Worm (Caenorhabditis elegans): ENCODE results near the gene T10C6.16.
"Not testable (repeated sequence)": the region's sequence is repeated elsewhere in the genome, so short reads cannot be mapped to it uniquely, and the experiment has no call there.

Gene T10C6.16

ce11 chrV:16047508-16047907, 14.7 kb upstream of the T10C6.16 start, which contains the start of gene str-198:
Gene str-198 (plus strand): TSS chrV:16047808.
- no peak for TF ChIP-seq him-1 (tag; optimal IDR thresholded peaks at IDR 0.05)
- TF ChIP-seq dao-5 (tag; optimal IDR thresholded peaks at IDR 0.05) = no peak

- no peak for TF ChIP-seq W03F9.2 (tag; optimal IDR thresholded peaks at IDR 0.05)
- TF ChIP-seq dao-5 (tag; optimal IDR thresholded peaks at IDR 0.05) = no peak
- TF ChIP-seq him-1 (tag; optimal IDR thresholded peaks at IDR 0.05) = no peak
These were observed 14.2 kb upstream of the T10C6.16 start for ce11 chrV:16047052-16047451.

ce11 chrV:16046573-16046972, 13.8 kb upstream of the T10C6.16 start, which contains the start of gene ZK285.2:
Gene ZK285.2 (plus strand): TSS chrV:16046873.
- no peak for TF ChIP-seq dao-5 (tag; optimal IDR thresholded peaks at IDR 0.05)

ce11 chrV:16045837-16046236, 13.0 kb upstream of the T10C6.16 start, which contains the start of gene T10C6.15:
Gene T10C6.15 (minus strand): TSS chrV:16045940.
- TF ChIP-seq him-1 (tag; optimal IDR thresholded peaks at IDR 0.05) = no peak
- no peak for TF ChIP-seq W03F9.2 (tag; optimal IDR thresholded peaks at IDR 0.05)
- no peak for TF ChIP-seq dao-5 (tag; optimal IDR thresholded peaks at IDR 0.05)

- TF ChIP-seq dao-5 (tag; optimal IDR thresholded peaks at IDR 0.05) (no peak), W03F9.2 (tag; optimal IDR thresholded peaks at IDR 0.05) (no peak), him-1 (tag; optimal IDR thresholded peaks at IDR 0.05) (no peak)
These were observed 10.9 kb upstream of the T10C6.16 start for ce11 chrV:16043686-16044085.

- no peak for TF ChIP-seq him-1 (tag; optimal IDR thresholded peaks at IDR 0.05)
- no peak for TF ChIP-seq W03F9.2 (tag; optimal IDR thresholded peaks at IDR 0.05)
- no peak for TF ChIP-seq dao-5 (tag; optimal IDR thresholded peaks at IDR 0.05)
These were observed 9.9 kb upstream of the T10C6.16 start for ce11 chrV:16042743-16043014.

- TF ChIP-seq dao-5, W03F9.2, him-1 (tag; optimal IDR thresholded peaks at IDR 0.05): not testable (repeated sequence)
These were observed 9.3 kb upstream of the T10C6.16 start, which contains the start of the genes his-2 and his-1 for ce11 chrV:16041925-16042742. Gene his-2 (minus strand): TSS chrV:16042283. Gene his-1 (plus strand): TSS chrV:16042520.

- TF ChIP-seq W03F9.2 (tag; optimal IDR thresholded peaks at IDR 0.05) = no peak
- TF ChIP-seq dao-5 (tag; optimal IDR thresholded peaks at IDR 0.05) = no peak
- no peak for TF ChIP-seq him-1 (tag; optimal IDR thresholded peaks at IDR 0.05)
These were observed 8.6 kb upstream of the T10C6.16 start for ce11 chrV:16041412-16041811.

ce11 chrV:16040140-16040827, 7.5 kb upstream of the T10C6.16 start, which contains the start of the genes his-4 and his-3:
Gene his-4 (minus strand): TSS chrV:16040515.
Gene his-3 (plus strand): TSS chrV:16040808.
- TF ChIP-seq him-1, dao-5, W03F9.2 (tag; optimal IDR thresholded peaks at IDR 0.05): not testable (repeated sequence)

- TF ChIP-seq him-1 (tag; optimal IDR thresholded peaks at IDR 0.05) (no peak), W03F9.2 (tag; optimal IDR thresholded peaks at IDR 0.05) (no peak), dao-5 (tag; optimal IDR thresholded peaks at IDR 0.05) (no peak)
These were observed 3.4 kb upstream of the T10C6.16 start, which contains the start of gene T10C6.10 for ce11 chrV:16036166-16036565. Gene T10C6.10 (plus strand): TSS chrV:16036413.

- TF ChIP-seq W03F9.2 (tag; optimal IDR thresholded peaks at IDR 0.05) = no peak
- TF ChIP-seq him-1 (tag; optimal IDR thresholded peaks at IDR 0.05) = no peak
- no peak for TF ChIP-seq dao-5 (tag; optimal IDR thresholded peaks at IDR 0.05)
These were observed 686 bp upstream of the T10C6.16 start for ce11 chrV:16033491-16033890.

ce11 chrV:16031571-16031970, 1.2 kb downstream of the T10C6.16 start, which contains the start of gene T10C6.7:
Gene T10C6.7 (minus strand): TSS chrV:16031713.
- no peak for TF ChIP-seq him-1 (tag; optimal IDR thresholded peaks at IDR 0.05)
- TF ChIP-seq W03F9.2 (tag; optimal IDR thresholded peaks at IDR 0.05) = no peak
- no peak for TF ChIP-seq dao-5 (tag; optimal IDR thresholded peaks at IDR 0.05)

ce11 chrV:16029237-16029636, 3.6 kb downstream of the T10C6.16 start:
- no peak for TF ChIP-seq W03F9.2 (tag; optimal IDR thresholded peaks at IDR 0.05)
- no peak for TF ChIP-seq dao-5 (tag; optimal IDR thresholded peaks at IDR 0.05)
- no peak for TF ChIP-seq him-1 (tag; optimal IDR thresholded peaks at IDR 0.05)

ce11 chrV:16024917-16025316, 7.9 kb downstream of the T10C6.16 start:
- TF ChIP-seq dao-5 (tag; optimal IDR thresholded peaks at IDR 0.05) = no peak
- TF ChIP-seq him-1 (tag; optimal IDR thresholded peaks at IDR 0.05) = no peak
- no peak for TF ChIP-seq W03F9.2 (tag; optimal IDR thresholded peaks at IDR 0.05)

Data from whole organism, L4/young adult.